Worm (Caenorhabditis elegans): Measurements from ENCODE around the gene F19C6.4.

DNA sequence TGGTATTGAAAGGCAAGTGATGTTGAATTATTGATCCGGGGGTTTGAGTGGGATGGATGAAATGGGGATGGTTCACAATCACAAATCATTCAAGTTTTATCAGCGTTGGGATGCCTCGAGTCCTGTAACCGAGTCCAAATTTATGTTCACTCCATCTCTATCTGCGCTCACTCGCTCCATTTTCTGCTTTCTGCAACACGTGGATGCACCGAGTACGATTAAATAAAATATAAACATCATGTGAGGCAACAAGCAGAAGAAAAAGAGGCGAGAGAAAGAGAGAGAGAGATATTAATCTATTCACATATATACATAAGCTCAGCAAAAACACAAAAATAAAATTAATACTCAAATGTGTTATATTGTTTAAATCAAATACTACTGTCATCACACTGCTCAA lies 24.7 kb downstream of the F19C6.4 start:
- TF ChIP-seq him-1 (tag; optimal IDR thresholded peaks at IDR 0.05) (no peak), W03F9.2 (tag; optimal IDR thresholded peaks at IDR 0.05) (no peak), dao-5 (tag; optimal IDR thresholded peaks at IDR 0.05) (no peak)
